Worm (Caenorhabditis elegans) whole organism, late embryonic: ENCODE results near the gene K02E11.10.

Source experiments
- ama-1 ChIP-seq: fragments of 150-350 bp; optimal IDR thresholded peaks from 2 replicates; lab custom pipeline; 2014
- ceh-30 ChIP-seq: fragments of 150-350 bp; optimal IDR thresholded peaks from 2 replicates; lab custom pipeline; 2014; ENCODE audit warnings: missing biosample characterization, missing genetic modification characterization
- hlh-13 ChIP-seq: fragments of 200-800 bp; sonication (Bioruptor generic); optimal IDR thresholded peaks from 2 replicates; lab custom pipeline; 2018; ENCODE audit warnings: mild to moderate bottlenecking, missing genetic modification characterization, missing compliant biosample characterization
- nhr-232 ChIP-seq: sonication (generic microtip); optimal IDR thresholded peaks from 2 replicates; lab custom pipeline; 2016; ENCODE audit warnings: missing genetic modification characterization, missing compliant biosample characterization
- npax-4 ChIP-seq: sonication (generic microtip); optimal IDR thresholded peaks from 2 replicates; lab custom pipeline; 2016; ENCODE audit warnings: missing genetic modification characterization, missing compliant biosample characterization
- sdc-2 ChIP-seq: sonication (generic microtip); optimal IDR thresholded peaks from 2 replicates; lab custom pipeline; 2016; ENCODE audit warnings: missing genotype, missing genetic modification characterization, missing compliant biosample characterization
- sox-2 ChIP-seq: fragments of 200-800 bp; sonication (Bioruptor generic); IDR thresholded peaks from 2 replicates; pipeline ENCODE4 v1.3.6; 2022; ENCODE audit warnings: missing genetic modification reagents, missing genetic modification characterization, missing compliant biosample characterization
- ztf-16 ChIP-seq: sonication (generic microtip); optimal IDR thresholded peaks from 2 replicates; lab custom pipeline; 2017; ENCODE audit warnings: missing genetic modification characterization, missing compliant biosample characterization

ce11 chrV:14267326-14267942 lies 26.5 kb upstream of the K02E11.10 start:
- TF ChIP-seq ceh-30 = no peak
- TF ChIP-seq npax-4 (tag; lab: Kevin White, UChicago) = no peak
- TF ChIP-seq ztf-16 (tag; lab: Kevin White, UChicago) = no peak
- no peak for TF ChIP-seq hlh-13
- TF ChIP-seq ama-1 (lab: Kevin White, UChicago) = no peak
- TF ChIP-seq sox-2 (GFP tag; lab: Robert Waterston, UW) = no peak
- TF ChIP-seq nhr-232 (tag; lab: Kevin White, UChicago) = no peak
- no peak for TF ChIP-seq sdc-2 (tag; lab: Kevin White, UChicago)
